Fruit fly (Drosophila melanogaster): ENCODE measurements around the gene Nepl19.
A peak's percentile ranks its signal among the peaks of the same experiment; 100 is the strongest.

Gene Nepl19

dm6 chr3R:28904816-28905435 is 25.0 kb upstream of the Nepl19 start (continued):
- TF ChIP-seq PHDP (tag; optimal IDR thresholded peaks at IDR 0.05) (peak; percentile 83), trem (tag; optimal IDR thresholded peaks at IDR 0.05) (no peak), CG1647 (GFP tag; optimal IDR thresholded peaks at IDR 0.05) (peak; percentile 60), CG10462 (GFP tag; optimal IDR thresholded peaks at IDR 0.05) (peak; percentile 53), Atf3 (GFP tag; optimal IDR thresholded peaks at IDR 0.05) (peak; percentile 66), Side (GFP tag; optimal IDR thresholded peaks at IDR 0.05) (peak; percentile 74), NC2α (GFP tag; optimal IDR thresholded peaks at IDR 0.05) (peak; percentile 22), sqz (GFP tag; optimal IDR thresholded peaks at IDR 0.05) (no peak), Eip74EF (GFP tag; optimal IDR thresholded peaks at IDR 0.05) (peak in 1 of 2 experiments; percentile 47), bsh (GFP tag; optimal IDR thresholded peaks at IDR 0.05) (peak in 1 of 2 experiments; percentile 80), CG6791 (GFP tag; IDR thresholded peaks at IDR 0.05; ENCODE audit: partially characterized antibody) (no peak), fd64A (GFP tag; optimal IDR thresholded peaks at IDR 0.05) (no peak), CG15601 (tag; optimal IDR thresholded peaks at IDR 0.05) (peak; percentile 24), tio (GFP tag; optimal IDR thresholded peaks at IDR 0.05) (no peak), CG12155 (GFP tag; optimal IDR thresholded peaks at IDR 0.05) (peak; percentile 76), Lhr (GFP tag; optimal IDR thresholded peaks at IDR 0.05) (no peak), sens (GFP tag) (peak; percentile 93), CG7786 (GFP tag; optimal IDR thresholded peaks at IDR 0.05) (peak; percentile 79), nau (GFP tag; optimal IDR thresholded peaks at IDR 0.05) (peak; percentile 36), Kr (GFP tag; optimal IDR thresholded peaks at IDR 0.05) (no peak), oc (tag; optimal IDR thresholded peaks at IDR 0.05) (peak; percentile 51), CG13424 (tag; optimal IDR thresholded peaks at IDR 0.05) (peak; percentile 75), CG8281 (tag; optimal IDR thresholded peaks at IDR 0.05) (no peak), Aef1 (GFP tag; IDR thresholded peaks at IDR 0.05) (peak; percentile 86), H15 (GFP tag; IDR thresholded peaks at IDR 0.05) (peak; percentile 78), CG7987 (GFP tag; optimal IDR thresholded peaks at IDR 0.05) (no peak), CG11247 (GFP tag; IDR thresholded peaks at IDR 0.05) (peak; percentile 86), CG17802 (tag; optimal IDR thresholded peaks at IDR 0.05) (no peak), Dbx (GFP tag; IDR thresholded peaks at IDR 0.05) (peak; percentile 84), sug (tag; optimal IDR thresholded peaks at IDR 0.05) (peak; percentile 66), CG4282 (GFP tag; optimal IDR thresholded peaks at IDR 0.05) (no peak), Hr78 (GFP tag; optimal IDR thresholded peaks at IDR 0.05) (no peak), NFAT (GFP tag; IDR thresholded peaks at IDR 0.05) (peak; percentile 92), wor (GFP tag; IDR thresholded peaks at IDR 0.05) (peak; percentile 55), CG14965 (GFP tag; optimal IDR thresholded peaks at IDR 0.05; ENCODE audit: borderline replicate concordance) (no peak), sima (GFP tag; optimal IDR thresholded peaks at IDR 0.05) (no peak), CG3281 (GFP tag; optimal IDR thresholded peaks at IDR 0.05) (peak; percentile 68), Atf6 (GFP tag; IDR thresholded peaks at IDR 0.05) (peak; percentile 83), org-1 (GFP tag; optimal IDR thresholded peaks at IDR 0.05) (peak; percentile 53), ERR (GFP tag; optimal IDR thresholded peaks at IDR 0.05) (peak; percentile 75), bbx (GFP tag; IDR thresholded peaks at IDR 0.05; ENCODE audit: partially characterized antibody) (no peak), CG13624 (GFP tag; optimal IDR thresholded peaks at IDR 0.05) (peak; percentile 88), sisA (GFP tag; IDR thresholded peaks at IDR 0.05) (peak; percentile 78), Oaz (GFP tag; IDR thresholded peaks at IDR 0.05) (peak; percentile 70), CG1529 (GFP tag; optimal IDR thresholded peaks at IDR 0.05) (peak; percentile 46), Antp (GFP tag; optimal IDR thresholded peaks at IDR 0.05) (peak; percentile 87), CG9817 (tag; optimal IDR thresholded peaks at IDR 0.05) (peak; percentile 82), al (GFP tag; IDR thresholded peaks at IDR 0.05) (peak; percentile 92), CG3407 (GFP tag; optimal IDR thresholded peaks at IDR 0.05) (peak; percentile 42), CG18011 (GFP tag; optimal IDR thresholded peaks at IDR 0.05) (peak; percentile 27)

Measured in whole organism, embryonic.